Worm (Caenorhabditis elegans): ENCODE results near the gene ZK596.2.

Gene ZK596.2

DNA sequence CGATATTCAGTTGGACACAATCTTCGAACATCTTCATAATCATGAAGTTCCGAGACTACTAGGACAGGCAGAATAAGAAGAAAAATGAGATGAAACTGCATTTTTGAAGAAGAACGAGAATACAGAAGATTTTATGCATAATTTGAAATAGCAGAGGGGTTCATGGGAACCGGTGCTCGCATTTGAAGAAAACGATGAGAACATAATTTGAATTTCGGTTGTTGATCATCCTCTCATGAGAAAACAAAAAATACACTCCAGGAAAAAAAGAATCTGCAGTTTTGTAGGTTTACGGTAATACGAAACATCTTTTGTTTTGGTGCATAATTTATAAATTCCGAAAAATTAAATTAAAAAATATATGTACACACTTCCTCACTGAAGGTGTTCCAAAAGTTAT, 23.2 kb downstream of the ZK596.2 start, which contains the start of gene srlf-11:
Gene srlf-11, minus strand, starts transcription at position 101 of the 400 bp plus-strand sequence.
- no peak for TF ChIP-seq zfp-3 (GFP tag; conservative IDR thresholded peaks at IDR 0.05)
- no peak for TF ChIP-seq Y105C5A.15 (GFP tag; IDR thresholded peaks at IDR 0.05)
- no peak for TF ChIP-seq F49E8.2 (tag; optimal IDR thresholded peaks at IDR 0.05; ENCODE audit: borderline replicate concordance)
- TF ChIP-seq F10B5.3 (tag; optimal IDR thresholded peaks at IDR 0.05) = no peak
- TF ChIP-seq nhr-102 (tag; optimal IDR thresholded peaks at IDR 0.05) = no peak
- no peak for TF ChIP-seq zag-1 (tag; optimal IDR thresholded peaks at IDR 0.05)
- no peak for TF ChIP-seq snpc-4 (tag; optimal IDR thresholded peaks at IDR 0.05)
- TF ChIP-seq daf-19 (GFP tag; conservative IDR thresholded peaks at IDR 0.05) = no peak
- TF ChIP-seq hif-1 (tag; optimal IDR thresholded peaks at IDR 0.05) = no peak
- TF ChIP-seq unc-62 (GFP tag; optimal IDR thresholded peaks at IDR 0.05 in 1 of 2) = no peak
- no peak for TF ChIP-seq unc-62 (tag; optimal IDR thresholded peaks at IDR 0.05)
- TF ChIP-seq tag-97 (GFP tag; IDR thresholded peaks at IDR 0.05) = no peak
- no peak for TF ChIP-seq mes-2 (tag; optimal IDR thresholded peaks at IDR 0.05; ENCODE audit: poor library complexity, severe bottlenecking)
- TF ChIP-seq lin-39 (tag; optimal IDR thresholded peaks at IDR 0.05) = no peak
- no peak for TF ChIP-seq mxl-3 (GFP tag; optimal IDR thresholded peaks at IDR 0.05)
- TF ChIP-seq nhr-6 (tag; optimal IDR thresholded peaks at IDR 0.05) = no peak
- TF ChIP-seq aly-2 (tag; optimal IDR thresholded peaks at IDR 0.05) = no peak
- TF ChIP-seq fkh-10 (GFP tag; optimal IDR thresholded peaks at IDR 0.05) = no peak
- no peak for TF ChIP-seq dmd-6 (GFP tag; IDR thresholded peaks at IDR 0.05)

DNA sequence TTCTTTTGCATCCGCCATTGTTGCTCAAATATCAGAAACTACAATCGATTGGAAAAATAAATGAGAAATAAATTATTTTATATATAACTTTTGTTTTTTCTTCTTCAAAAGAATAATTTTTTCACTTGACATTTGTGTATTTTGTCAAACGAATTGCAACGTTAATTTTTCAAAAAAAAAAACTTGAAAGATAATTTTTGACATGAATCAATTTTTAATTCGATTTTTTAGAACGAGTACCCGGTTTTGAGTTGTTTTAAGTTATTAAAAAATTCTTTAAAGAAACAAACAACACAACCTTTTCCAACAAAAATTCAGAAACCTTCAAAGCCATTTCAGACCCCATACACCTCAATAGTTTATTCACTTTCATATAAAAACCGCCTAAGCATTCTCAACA, 24.8 kb downstream of the ZK596.2 start, which contains the start of gene F13E9.5:
Gene F13E9.5, minus strand, starts transcription at position 101 of the 400 bp plus-strand sequence.
- no peak for TF ChIP-seq lin-38 (GFP tag; IDR thresholded peaks at IDR 0.05)
- no peak for TF ChIP-seq nhr-11 (tag; optimal IDR thresholded peaks at IDR 0.05)
- TF ChIP-seq fos-1 (tag; optimal IDR thresholded peaks at IDR 0.05) = no peak
- no peak for TF ChIP-seq nhr-237 (tag; optimal IDR thresholded peaks at IDR 0.05)
- no peak for TF ChIP-seq snpc-1.2 (GFP tag; IDR thresholded peaks at IDR 0.05)
- TF ChIP-seq duxl-1 (tag; optimal IDR thresholded peaks at IDR 0.05; ENCODE audit: poor library complexity) = no peak
- no peak for TF ChIP-seq mdt-29 (GFP tag; IDR thresholded peaks at IDR 0.05)
- TF ChIP-seq cey-2 (tag; optimal IDR thresholded peaks at IDR 0.05; ENCODE audit: borderline replicate concordance, insufficient read depth) = no peak
- TF ChIP-seq ztf-7 (tag; optimal IDR thresholded peaks at IDR 0.05) = no peak
- TF ChIP-seq lin-15B (tag; optimal IDR thresholded peaks at IDR 0.05) = no peak
- TF ChIP-seq nhr-48 (tag; optimal IDR thresholded peaks at IDR 0.05) = no peak
- TF ChIP-seq spr-3 (GFP tag; optimal IDR thresholded peaks at IDR 0.05) = no peak
- TF ChIP-seq vab-7 (GFP tag; IDR thresholded peaks at IDR 0.05) = no peak
- TF ChIP-seq mes-2 (tag; optimal IDR thresholded peaks at IDR 0.05; ENCODE audit: poor library complexity, severe bottlenecking) = no peak
- no peak for TF ChIP-seq egl-27 (tag; optimal IDR thresholded peaks at IDR 0.05)
- no peak for TF ChIP-seq ceh-32 (tag; optimal IDR thresholded peaks at IDR 0.05; ENCODE audit: poor library complexity)
- TF ChIP-seq ZK337.2 (GFP tag; IDR thresholded peaks at IDR 0.05) = no peak
- TF ChIP-seq ceh-20 (GFP tag; IDR thresholded peaks at IDR 0.05) = no peak
- TF ChIP-seq F37D6.2 (tag; optimal IDR thresholded peaks at IDR 0.05) = no peak
- TF ChIP-seq tag-97 (GFP tag; IDR thresholded peaks at IDR 0.05) = no peak

DNA sequence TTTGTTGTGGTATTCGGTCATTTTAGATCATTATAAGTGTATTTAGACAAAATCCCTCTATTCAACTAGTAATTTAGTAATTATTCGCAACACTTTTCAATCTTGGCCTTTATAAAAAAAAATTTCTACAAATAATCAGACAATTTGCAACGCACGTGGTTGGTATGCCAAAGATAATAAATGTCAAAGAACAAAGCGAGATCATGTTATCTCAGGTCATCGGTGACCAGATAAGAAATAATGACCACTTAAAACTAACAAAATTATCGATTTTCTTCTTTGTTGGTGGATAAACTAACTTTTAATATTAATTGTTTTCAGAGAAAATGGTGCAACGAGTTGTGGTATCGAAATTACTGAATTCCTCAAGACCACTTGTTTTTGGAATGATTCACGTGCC, 27.9 kb downstream of the ZK596.2 start, which contains the start of gene F13E9.13:
Gene F13E9.13, plus strand, starts transcription at position 317 of the 400 bp plus-strand sequence.
- TF ChIP-seq set-16 (GFP tag; IDR thresholded peaks at IDR 0.05) (no peak), pqm-1 (tag; optimal IDR thresholded peaks at IDR 0.05) (peak; percentile 2), ceh-20 (GFP tag; IDR thresholded peaks at IDR 0.05) (no peak), lin-39 (tag; optimal IDR thresholded peaks at IDR 0.05) (no peak), daf-8 (GFP tag; IDR thresholded peaks at IDR 0.05) (no peak), spr-1 (tag; optimal IDR thresholded peaks at IDR 0.05) (no peak), egl-27 (tag; optimal IDR thresholded peaks at IDR 0.05) (no peak), tag-97 (GFP tag; IDR thresholded peaks at IDR 0.05) (no peak), dve-1 (tag; optimal IDR thresholded peaks at IDR 0.05; ENCODE audit: insufficient read depth) (peak; percentile 80), nhr-28 (tag; optimal IDR thresholded peaks at IDR 0.05) (no peak), mdl-1 (tag; optimal IDR thresholded peaks at IDR 0.05) (peak in 1 of 2 experiments; percentile 30), nhr-102 (tag; optimal IDR thresholded peaks at IDR 0.05) (no peak), lim-7 (GFP tag; IDR thresholded peaks at IDR 0.05) (no peak), egl-43 (GFP tag; IDR thresholded peaks at IDR 0.05) (no peak), php-3 (GFP tag; IDR thresholded peaks at IDR 0.05) (peak; percentile 85), nhr-111 (GFP tag; optimal IDR thresholded peaks at IDR 0.05) (no peak)

Measured in whole organism, L4 larva.